Worm (Caenorhabditis elegans): Measurements from ENCODE around the gene srh-185.

ce11 chrV:3044837-3045236, 21.2 kb upstream of the srh-185 start, which contains the start of gene F59D6.1:
- TF ChIP-seq ceh-82 (tag; optimal IDR thresholded peaks at IDR 0.05), result no peak
- no peak for TF ChIP-seq snpc-4 (tag; optimal IDR thresholded peaks at IDR 0.05)
- TF ChIP-seq lin-39 (tag; optimal IDR thresholded peaks at IDR 0.05), result no peak
- TF ChIP-seq nhr-23 (tag; optimal IDR thresholded peaks at IDR 0.05), result no peak
- TF ChIP-seq aly-2 (tag; optimal IDR thresholded peaks at IDR 0.05), result no peak
- TF ChIP-seq unc-39 (tag; optimal IDR thresholded peaks at IDR 0.05), result no peak
- TF ChIP-seq zag-1 (tag; optimal IDR thresholded peaks at IDR 0.05), result no peak
- TF ChIP-seq mdl-1 (tag; optimal IDR thresholded peaks at IDR 0.05), result no peak
- TF ChIP-seq skn-1 (tag; optimal IDR thresholded peaks at IDR 0.05), result no peak

Measured in whole organism, L2 larva.